Fruit fly (Drosophila melanogaster) whole organism, wandering third instar larva: ENCODE data around the gene CG5664.

Experiments
- Myc ChIP-seq: fragments of >200 bp; optimal IDR thresholded peaks from 2 replicates; lab custom pipeline; 2017
- pan ChIP-seq: fragments of >200 bp; optimal IDR thresholded peaks from 2 replicates; lab custom pipeline; 2017
- psq ChIP-seq: fragments of 200-800 bp; sonication (Bioruptor generic); optimal IDR thresholded peaks from 3 replicates; lab custom pipeline; 2017; ENCODE audit warnings: missing biosample characterization, mild to moderate bottlenecking, missing genetic modification characterization, moderate library complexity

DNA sequence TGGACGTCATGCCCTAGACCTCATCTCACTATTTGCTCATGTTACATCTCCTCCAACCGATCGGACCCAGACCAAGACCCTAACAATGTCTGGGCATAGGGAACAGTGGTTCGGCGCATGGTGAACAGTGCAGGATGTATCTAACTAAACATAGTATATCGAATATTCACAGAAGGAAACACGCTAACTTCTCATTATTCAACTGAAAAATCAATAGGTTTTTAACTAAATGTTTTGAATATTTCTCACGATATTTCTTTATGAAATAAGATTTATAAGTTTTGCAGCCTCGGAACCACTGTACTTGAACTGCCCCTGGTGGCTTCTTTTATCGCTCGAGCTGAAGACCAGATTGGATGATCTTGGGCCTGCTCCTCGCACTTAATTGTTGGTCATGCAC is 12.5 kb upstream of the CG5664 start:
- TF ChIP-seq Myc: no peak
- no peak for TF ChIP-seq pan (lab: Kevin White, UChicago)
- TF ChIP-seq psq (GFP tag; lab: Kevin White, UChicago): no peak
